Fruit fly (Drosophila melanogaster) whole organism, embryonic: ENCODE measurements around the gene CrebB.

Source experiments
- Abd-B ChIP-seq: fragments of 200-800 bp; sonication (Bioruptor generic); optimal IDR thresholded peaks from 2 replicates; lab custom pipeline; 2018; ENCODE audit warnings: missing biosample characterization, mild to moderate bottlenecking, missing genetic modification characterization, moderate library complexity
- B-H2 ChIP-seq: fragments of 200-800 bp; sonication (Bioruptor generic); optimal IDR thresholded peaks from 2 replicates; lab custom pipeline; 2018; ENCODE audit warnings: missing biosample characterization, mild to moderate bottlenecking, missing genetic modification characterization
- CG11247 ChIP-seq: fragments of 200-800 bp; sonication (Bioruptor generic); IDR thresholded peaks from 2 replicates; pipeline ENCODE4 v1.3.6; 2022; ENCODE audit warnings: missing biosample characterization, missing genetic modification characterization
- CG12236 ChIP-seq: fragments of 200-800 bp; sonication (Bioruptor generic); optimal IDR thresholded peaks from 2 replicates; lab custom pipeline; 2016; ENCODE audit warnings: missing biosample characterization, missing genetic modification characterization
- CG13287 ChIP-seq: fragments of 200-800 bp; sonication (Bioruptor generic); IDR thresholded peaks from 2 replicates; pipeline ENCODE4 v1.3.6; 2022; ENCODE audit warnings: missing biosample characterization, missing genetic modification characterization; ENCODE audit not compliant: partially characterized antibody
- CG14014 ChIP-seq: fragments of 200-800 bp; sonication (Bioruptor generic); IDR thresholded peaks from 2 replicates; pipeline ENCODE4 v1.3.6; 2022; ENCODE audit warnings: missing biosample characterization, missing genetic modification characterization
- CG14050 ChIP-seq: fragments of 200-800 bp; sonication (Bioruptor generic); IDR thresholded peaks from 3 replicates; pipeline ENCODE4 v1.3.6; 2022; ENCODE audit warnings: missing biosample characterization, missing genetic modification characterization
- CG14710 ChIP-seq: fragments of 200-800 bp; sonication (Bioruptor generic); optimal IDR thresholded peaks from 3 replicates; lab custom pipeline; 2019; ENCODE audit warnings: missing biosample characterization, mild to moderate bottlenecking, missing genetic modification characterization, moderate library complexity
- CG15073 ChIP-seq: fragments of 200-800 bp; sonication (Bioruptor generic); optimal IDR thresholded peaks from 2 replicates; lab custom pipeline; 2016; ENCODE audit warnings: missing biosample characterization, missing genetic modification characterization
- CG1647 ChIP-seq: fragments of 200-800 bp; sonication (Bioruptor generic); optimal IDR thresholded peaks from 3 replicates; lab custom pipeline; 2016; ENCODE audit warnings: missing biosample characterization, missing genetic modification characterization
- CG17612 ChIP-seq: fragments of 200-800 bp; sonication (Bioruptor generic); IDR thresholded peaks from 2 replicates; pipeline ENCODE4 v1.3.6; 2022; ENCODE audit warnings: missing biosample characterization, missing genetic modification characterization
- CG32532 ChIP-seq: fragments of 200-800 bp; sonication (Bioruptor generic); IDR thresholded peaks from 2 replicates; pipeline ENCODE4 v1.3.6; 2022; ENCODE audit warnings: missing biosample characterization, missing genetic modification characterization
- CG32767 ChIP-seq: fragments of 200-800 bp; sonication (Bioruptor generic); IDR thresholded peaks from 2 replicates; pipeline ENCODE4 v1.3.6; 2022; ENCODE audit warnings: missing biosample characterization, missing genetic modification characterization
- CG3281 ChIP-seq: fragments of 200-800 bp; sonication (Bioruptor generic); optimal IDR thresholded peaks from 3 replicates; lab custom pipeline; 2017; ENCODE audit warnings: missing biosample characterization, mild to moderate bottlenecking, missing genetic modification characterization
- CG3995 ChIP-seq: fragments of 200-800 bp; sonication (Bioruptor generic); optimal IDR thresholded peaks from 3 replicates; lab custom pipeline; 2016; ENCODE audit warnings: missing biosample characterization, missing genetic modification characterization
- CG4360 ChIP-seq: fragments of 200-800 bp; sonication (Bioruptor generic); IDR thresholded peaks from 2 replicates; pipeline ENCODE4 v1.3.6; 2022; ENCODE audit warnings: missing biosample characterization, missing genetic modification characterization
- CG4404 ChIP-seq: fragments of 200-800 bp; sonication (Bioruptor generic); IDR thresholded peaks from 2 replicates; pipeline ENCODE4 v1.3.6; 2022; ENCODE audit warnings: missing biosample characterization, missing genetic modification characterization
- CG6683 ChIP-seq: fragments of 200-800 bp; sonication (Bioruptor generic); optimal IDR thresholded peaks from 2 replicates; lab custom pipeline; 2017; ENCODE audit warnings: missing biosample characterization, mild to moderate bottlenecking, missing genetic modification characterization, missing genetic modification reagents
- CG9932 ChIP-seq: fragments of 200-800 bp; sonication (Bioruptor generic); IDR thresholded peaks from 2 replicates; pipeline ENCODE4 v1.3.6; 2022; ENCODE audit warnings: missing biosample characterization, missing genetic modification characterization
- Camta ChIP-seq: fragments of 200-800 bp; sonication (Bioruptor generic); optimal IDR thresholded peaks from 2 replicates; lab custom pipeline; 2016; ENCODE audit warnings: missing biosample characterization, missing genetic modification characterization
- Dek ChIP-seq: fragments of 200-800 bp; sonication (Bioruptor generic); optimal IDR thresholded peaks from 3 replicates; lab custom pipeline; 2019; ENCODE audit warnings: missing biosample characterization, mild to moderate bottlenecking, missing genetic modification characterization, moderate library complexity
- Dp ChIP-seq: fragments of 200-800 bp; sonication (Bioruptor generic); optimal IDR thresholded peaks from 2 replicates; lab custom pipeline; 2018; ENCODE audit warnings: missing biosample characterization, mild to moderate bottlenecking, missing genetic modification characterization, moderate library complexity
- Drgx ChIP-seq: fragments of 200-800 bp; sonication (Bioruptor generic); IDR thresholded peaks from 2 replicates; pipeline ENCODE4 v1.3.6; 2022; ENCODE audit warnings: missing biosample characterization, missing genetic modification characterization
- E2f2 ChIP-seq: fragments of 200-800 bp; sonication (Bioruptor generic); IDR thresholded peaks from 2 replicates; pipeline ENCODE4 v1.3.6; 2022; ENCODE audit warnings: missing biosample characterization, missing genetic modification characterization
- Fer1 ChIP-seq: fragments of 200-800 bp; sonication (Bioruptor generic); optimal IDR thresholded peaks from 2 replicates; lab custom pipeline; 2017; ENCODE audit warnings: missing biosample characterization, mild to moderate bottlenecking, missing genetic modification characterization
- Fer3 ChIP-seq: fragments of 200-800 bp; sonication (Bioruptor generic); optimal IDR thresholded peaks from 2 replicates; lab custom pipeline; 2018; ENCODE audit warnings: missing biosample characterization, mild to moderate bottlenecking, missing genetic modification characterization, moderate library complexity
- H2.0 ChIP-seq: fragments of 200-800 bp; sonication (Bioruptor generic); IDR thresholded peaks from 2 replicates; pipeline ENCODE4 v1.3.6; 2022; ENCODE audit warnings: missing biosample characterization, missing genetic modification characterization
- HHEX ChIP-seq: fragments of 200-800 bp; sonication (Bioruptor generic); optimal IDR thresholded peaks from 3 replicates; lab custom pipeline; 2017; ENCODE audit warnings: missing biosample characterization, mild to moderate bottlenecking, missing genetic modification characterization, missing genetic modification reagents
- HLH3B ChIP-seq: fragments of 200-800 bp; sonication (Bioruptor generic); IDR thresholded peaks from 2 replicates; pipeline ENCODE4 v1.3.6; 2022; ENCODE audit warnings: missing biosample characterization, missing genetic modification characterization
- MTF-1 ChIP-seq: fragments of 200-800 bp; sonication (Bioruptor generic); optimal IDR thresholded peaks from 2 replicates; lab custom pipeline; 2018; ENCODE audit warnings: missing biosample characterization, mild to moderate bottlenecking, missing genetic modification characterization, borderline replicate concordance
- Max ChIP-seq: fragments of 200-800 bp; sonication (Bioruptor generic); optimal IDR thresholded peaks from 2 replicates; lab custom pipeline; 2016; ENCODE audit warnings: missing biosample characterization, mild to moderate bottlenecking, missing genetic modification characterization
- NFAT ChIP-seq: fragments of 200-800 bp; sonication (Bioruptor generic); IDR thresholded peaks from 2 replicates; pipeline ENCODE4 v1.3.6; 2022; ENCODE audit warnings: missing biosample characterization, missing genetic modification characterization
- Nf-YB ChIP-seq: fragments of 200-800 bp; sonication (Bioruptor generic); optimal IDR thresholded peaks from 3 replicates; lab custom pipeline; 2019; ENCODE audit warnings: missing biosample characterization, mild to moderate bottlenecking, missing genetic modification characterization, moderate library complexity
- Xbp1 ChIP-seq: fragments of 200-800 bp; sonication (Bioruptor generic); optimal IDR thresholded peaks from 3 replicates; lab custom pipeline; 2016; ENCODE audit warnings: missing biosample characterization, mild to moderate bottlenecking, missing genetic modification characterization
- ci ChIP-seq: fragments of 200-800 bp; sonication (Bioruptor generic); IDR thresholded peaks from 3 replicates; pipeline ENCODE4 v1.3.6; 2022; ENCODE audit warnings: missing biosample characterization, missing genetic modification characterization
- crp ChIP-seq, 2 experiments: fragments of 200-800 bp; sonication (Bioruptor generic); optimal IDR thresholded peaks; 2 replicates in 1 of 2; 3 replicates in 1 of 2; lab custom pipeline; 2017; ENCODE audit warnings: missing biosample characterization in 2 of 2, missing genetic modification characterization in 2 of 2, mild to moderate bottlenecking in 1 of 2, moderate library complexity in 1 of 2
- gcm ChIP-seq: fragments of 200-800 bp; sonication (Bioruptor generic); optimal IDR thresholded peaks from 2 replicates; lab custom pipeline; 2019; ENCODE audit warnings: missing biosample characterization, mild to moderate bottlenecking, missing genetic modification characterization, moderate library complexity
- gro ChIP-seq: fragments of 200-800 bp; sonication (Bioruptor generic); optimal IDR thresholded peaks from 2 replicates; lab custom pipeline; 2016; ENCODE audit warnings: missing biosample characterization, missing genetic modification characterization
- gsb-n ChIP-seq: fragments of 200-800 bp; sonication (Bioruptor generic); optimal IDR thresholded peaks from 3 replicates; lab custom pipeline; 2018; ENCODE audit warnings: missing biosample characterization, mild to moderate bottlenecking, missing genetic modification characterization
- hb ChIP-seq: fragments of 200-800 bp; sonication (Bioruptor generic); IDR thresholded peaks from 3 replicates; pipeline ENCODE4 v1.3.6; 2022; ENCODE audit warnings: missing biosample characterization, missing genetic modification characterization; ENCODE audit not compliant: partially characterized antibody
- kah ChIP-seq: fragments of 200-800 bp; sonication (Bioruptor generic); optimal IDR thresholded peaks from 2 replicates; lab custom pipeline; 2018; ENCODE audit warnings: missing biosample characterization, mild to moderate bottlenecking, missing genetic modification characterization
- kay ChIP-seq: fragments of 200-800 bp; sonication (Bioruptor generic); optimal IDR thresholded peaks from 2 replicates; lab custom pipeline; 2016; ENCODE audit warnings: missing biosample characterization, missing genetic modification characterization
- ken ChIP-seq: fragments of 200-800 bp; sonication (Bioruptor generic); IDR thresholded peaks from 3 replicates; pipeline ENCODE4 v1.3.6; 2022; ENCODE audit warnings: missing biosample characterization, missing genetic modification characterization
- otp ChIP-seq: fragments of 200-800 bp; sonication (Bioruptor generic); IDR thresholded peaks from 3 replicates; pipeline ENCODE4, ENCODE4 v1.3.6; 2022; ENCODE audit warnings: missing biosample characterization, missing genetic modification characterization
- p53 ChIP-seq: fragments of 200-800 bp; sonication (Bioruptor generic); optimal IDR thresholded peaks from 2 replicates; lab custom pipeline; 2016; ENCODE audit warnings: missing biosample characterization, missing genetic modification characterization
- vfl ChIP-seq: fragments of 200-800 bp; sonication (Bioruptor generic); optimal IDR thresholded peaks from 2 replicates; lab custom pipeline; 2016; ENCODE audit warnings: missing biosample characterization, missing genetic modification characterization
- z ChIP-seq: fragments of 200-800 bp; sonication (Bioruptor generic); IDR thresholded peaks from 3 replicates; pipeline ENCODE4 v1.3.6; 2022; ENCODE audit warnings: missing biosample characterization, missing genetic modification characterization
- zf30C ChIP-seq: fragments of 200-800 bp; sonication (Bioruptor generic); optimal IDR thresholded peaks from 3 replicates; lab custom pipeline; 2018; ENCODE audit warnings: missing biosample characterization, mild to moderate bottlenecking, missing genetic modification characterization

CrebB gene

dm6 chrX:18366033-18366850 lies at the start of gene CrebB (continued):
- TF ChIP-seq zf30C (GFP tag; lab: Kevin White, UChicago), result peak; percentile 70
- TF ChIP-seq Dp (GFP tag; lab: Kevin White, UChicago), result peak; percentile 18
- peak; percentile 19; the same call in 1 of the 3 replicates for TF ChIP-seq z (GFP tag; lab: Robert Waterston, UW)
- TF ChIP-seq CG4404 (GFP tag; lab: Robert Waterston, UW), result no peak
- no peak for TF ChIP-seq CG15073 (GFP tag; lab: Kevin White, UChicago)
- no peak; the same call in 1 of the 2 replicates for TF ChIP-seq HLH3B
- peak; percentile 30 for TF ChIP-seq vfl (GFP tag; lab: Kevin White, UChicago)
- TF ChIP-seq H2.0, result peak; percentile 28; the same call in 1 of the 2 replicates
- TF ChIP-seq CG32767 (GFP tag; lab: Robert Waterston, UW), result no peak
- peak; percentile 65 for TF ChIP-seq CG9932 (GFP tag; lab: Robert Waterston, UW)
- TF ChIP-seq kah (GFP tag; lab: Kevin White, UChicago), result no peak
- TF ChIP-seq Max (GFP tag; lab: Kevin White, UChicago), result no peak
- peak; percentile 34; the same call in 1 of the 2 replicates for TF ChIP-seq E2f2
- TF ChIP-seq CG4360 (GFP tag; lab: Robert Waterston, UW), result peak; percentile 26; the same call in 1 of the 2 replicates
- TF ChIP-seq gcm (GFP tag; lab: Kevin White, UChicago), result no peak
- TF ChIP-seq CG6683, result no peak
- no peak for TF ChIP-seq CG17612 (GFP tag; lab: Robert Waterston, UW)
- TF ChIP-seq Abd-B (GFP tag; lab: Kevin White, UChicago), result peak; percentile 78
- peak; percentile 43; the same call in 1 of the 2 replicates for TF ChIP-seq CG14014 (GFP tag; lab: Robert Waterston, UW)
- peak; percentile 57; the same call in 1 of the 2 replicates for TF ChIP-seq Drgx (GFP tag; lab: Robert Waterston, UW)
- peak; percentile 60 for TF ChIP-seq CG13287
- TF ChIP-seq Fer1 (GFP tag; lab: Kevin White, UChicago), result peak; percentile 45
- peak in 1 of 2 experiments; percentile 86 for TF ChIP-seq crp (GFP tag; optimal IDR thresholded peaks at IDR 0.05; lab: Kevin White, UChicago)
- peak; percentile 24 for TF ChIP-seq CG14710 (tag; lab: Kevin White, UChicago)
- peak; percentile 84 for TF ChIP-seq kay
- peak; percentile 42 for TF ChIP-seq B-H2 (GFP tag; lab: Kevin White, UChicago)
- TF ChIP-seq CG3281 (GFP tag; lab: Kevin White, UChicago), result peak; percentile 29
- no peak for TF ChIP-seq CG12236
- TF ChIP-seq Fer3 (tag; lab: Kevin White, UChicago), result peak; percentile 31
- peak; percentile 61; the same call in 1 of the 3 replicates for TF ChIP-seq ci (GFP tag; lab: Robert Waterston, UW)
- no peak for TF ChIP-seq CG14050 (GFP tag; lab: Robert Waterston, UW)
- no peak for TF ChIP-seq hb
- peak; percentile 59 for TF ChIP-seq NFAT
- TF ChIP-seq CG3995 (GFP tag; lab: Kevin White, UChicago), result no peak
- peak; percentile 65 for TF ChIP-seq gro (GFP tag; lab: Kevin White, UChicago)
- TF ChIP-seq ken (GFP tag; lab: Robert Waterston, UW), result no peak
- peak; percentile 12 for TF ChIP-seq HHEX (GFP tag; lab: Kevin White, UChicago)
- no peak for TF ChIP-seq gsb-n (tag; lab: Kevin White, UChicago)
- no peak for TF ChIP-seq CG1647 (GFP tag; lab: Kevin White, UChicago)
- peak; percentile 24 for TF ChIP-seq Nf-YB
- peak; percentile 44; the same call in 1 of the 2 replicates for TF ChIP-seq CG11247 (GFP tag; lab: Robert Waterston, UW)
- TF ChIP-seq MTF-1, result peak; percentile 36
- 0 out of 3 replicates have a peak, but pooled peaks have one; percentile 18 for TF ChIP-seq otp (GFP tag; lab: Robert Waterston, UW)
- no peak for TF ChIP-seq p53 (GFP tag; lab: Kevin White, UChicago)
- peak; percentile 45 for TF ChIP-seq Dek (tag; lab: Kevin White, UChicago)
- peak; percentile 12 for TF ChIP-seq Xbp1 (GFP tag; lab: Kevin White, UChicago)
- no peak for TF ChIP-seq Camta
- TF ChIP-seq CG32532 (GFP tag; lab: Robert Waterston, UW), result peak; percentile 39; the same call in 1 of the 2 replicates
